Fruit fly (Drosophila melanogaster) whole organism, embryonic: ENCODE results near the gene Pex11c.

Experiments
- ATbp ChIP-seq: fragments of 200-800 bp; sonication (Bioruptor generic); optimal IDR thresholded peaks from 2 replicates; lab custom pipeline; 2017; ENCODE audit warnings: missing biosample characterization, mild to moderate bottlenecking, missing genetic modification characterization, missing genetic modification reagents
- Atf-2 ChIP-seq: fragments of 200-800 bp; sonication (Bioruptor generic); optimal IDR thresholded peaks from 2 replicates; lab custom pipeline; 2016; ENCODE audit warnings: missing biosample characterization, missing genetic modification characterization
- Blimp-1 ChIP-seq: fragments of 200-800 bp; sonication (Bioruptor generic); optimal IDR thresholded peaks from 3 replicates; lab custom pipeline; 2018; ENCODE audit warnings: missing biosample characterization, missing genetic modification characterization, mild to moderate bottlenecking, moderate library complexity, missing genetic modification reagents
- CG11398 ChIP-seq: fragments of 200-800 bp; sonication (Bioruptor generic); optimal IDR thresholded peaks from 2 replicates; lab custom pipeline; 2016; ENCODE audit warnings: missing biosample characterization, missing genetic modification characterization
- CG14965 ChIP-seq: fragments of 200-800 bp; sonication (Bioruptor generic); optimal IDR thresholded peaks from 2 replicates; lab custom pipeline; 2016; ENCODE audit warnings: missing biosample characterization, missing genetic modification characterization, borderline replicate concordance
- CG1603 ChIP-seq: fragments of 200-800 bp; sonication (Bioruptor generic); optimal IDR thresholded peaks from 2 replicates; lab custom pipeline; 2019; ENCODE audit warnings: missing biosample characterization, mild to moderate bottlenecking, missing genetic modification characterization, moderate library complexity
- CG17186 ChIP-seq: fragments of 200-800 bp; sonication (Bioruptor generic); optimal IDR thresholded peaks from 3 replicates; lab custom pipeline; 2017; ENCODE audit warnings: missing biosample characterization, missing genetic modification reagents, missing genetic modification characterization
- CG1792 ChIP-seq: fragments of 200-800 bp; sonication (Bioruptor generic); optimal IDR thresholded peaks from 2 replicates; lab custom pipeline; 2016; ENCODE audit warnings: missing biosample characterization, missing genetic modification characterization
- CG18619 ChIP-seq: fragments of 200-800 bp; sonication (Bioruptor generic); optimal IDR thresholded peaks from 3 replicates; lab custom pipeline; 2017; ENCODE audit warnings: missing biosample characterization, mild to moderate bottlenecking, missing genetic modification characterization
- CG18764 ChIP-seq: fragments of 200-800 bp; sonication (Bioruptor generic); optimal IDR thresholded peaks from 3 replicates; lab custom pipeline; 2016; ENCODE audit warnings: missing biosample characterization, missing genetic modification characterization
- CG2120 ChIP-seq: fragments of 200-800 bp; sonication (Bioruptor generic); optimal IDR thresholded peaks from 3 replicates; lab custom pipeline; 2016; ENCODE audit warnings: missing biosample characterization, missing genetic modification characterization
- CG2129 ChIP-seq: fragments of 200-800 bp; sonication (Bioruptor generic); IDR thresholded peaks from 2 replicates; pipeline ENCODE4 v1.3.6; 2022; ENCODE audit warnings: missing biosample characterization, missing genetic modification characterization; ENCODE audit not compliant: partially characterized antibody
- CG2889 ChIP-seq: fragments of 200-800 bp; sonication (Bioruptor generic); IDR thresholded peaks from 3 replicates; pipeline ENCODE4 v1.3.6; 2022; ENCODE audit warnings: missing biosample characterization, missing genetic modification characterization
- CG30020 ChIP-seq: fragments of 200-800 bp; optimal IDR thresholded peaks from 2 replicates; lab custom pipeline; 2019; ENCODE audit warnings: missing biosample characterization, mild to moderate bottlenecking, missing genetic modification characterization, moderate library complexity
- CG3726 ChIP-seq: fragments of 200-800 bp; sonication (Bioruptor generic); IDR thresholded peaks from 3 replicates; pipeline ENCODE4, ENCODE4 v1.3.6; 2022; ENCODE audit warnings: missing biosample characterization, missing genetic modification characterization
- CG4404 ChIP-seq: fragments of 200-800 bp; sonication (Bioruptor generic); IDR thresholded peaks from 2 replicates; pipeline ENCODE4 v1.3.6; 2022; ENCODE audit warnings: missing biosample characterization, missing genetic modification characterization
- CG5245 ChIP-seq: fragments of 200-800 bp; sonication (Bioruptor generic); optimal IDR thresholded peaks from 3 replicates; lab custom pipeline; 2016; ENCODE audit warnings: missing biosample characterization, missing genetic modification characterization
- CG6654 ChIP-seq: fragments of 200-800 bp; sonication (Bioruptor generic); optimal IDR thresholded peaks from 2 replicates; lab custom pipeline; 2017; ENCODE audit warnings: missing biosample characterization, mild to moderate bottlenecking, missing genetic modification characterization
- CG7357 ChIP-seq: fragments of 200-800 bp; sonication (Bioruptor generic); IDR thresholded peaks from 3 replicates; pipeline ENCODE4 v1.3.6; 2022; ENCODE audit warnings: missing biosample characterization, missing genetic modification characterization
- CG9797 ChIP-seq: fragments of 200-800 bp; sonication (Bioruptor generic); optimal IDR thresholded peaks from 3 replicates; lab custom pipeline; 2018; ENCODE audit warnings: missing biosample characterization, mild to moderate bottlenecking, missing genetic modification characterization
- Camta ChIP-seq: fragments of 200-800 bp; sonication (Bioruptor generic); optimal IDR thresholded peaks from 2 replicates; lab custom pipeline; 2016; ENCODE audit warnings: missing biosample characterization, missing genetic modification characterization
- HLHmδ ChIP-seq: fragments of 200-800 bp; sonication (Bioruptor generic); optimal IDR thresholded peaks from 2 replicates; lab custom pipeline; 2018; ENCODE audit warnings: missing biosample characterization, mild to moderate bottlenecking, missing genetic modification characterization, moderate library complexity
- Hmx ChIP-seq: fragments of 200-800 bp; sonication (Bioruptor generic); optimal IDR thresholded peaks from 2 replicates; lab custom pipeline; 2016; ENCODE audit warnings: missing biosample characterization, missing genetic modification characterization
- NC2β ChIP-seq: fragments of 200-800 bp; sonication (Bioruptor generic); optimal IDR thresholded peaks from 2 replicates; lab custom pipeline; 2016; ENCODE audit warnings: missing biosample characterization, missing genetic modification characterization
- Nf-YA ChIP-seq: fragments of 200-800 bp; sonication (Bioruptor generic); IDR thresholded peaks from 2 replicates; pipeline ENCODE4 v1.3.6; 2022; ENCODE audit warnings: missing biosample characterization, missing genetic modification characterization
- Sry-β ChIP-seq: fragments of 200-800 bp; sonication (Bioruptor generic); optimal IDR thresholded peaks from 2 replicates; lab custom pipeline; 2018; ENCODE audit warnings: missing biosample characterization, mild to moderate bottlenecking, missing genetic modification characterization, moderate library complexity
- Stat92E ChIP-seq, 3 experiments: fragments of >200 bp in 2 of 3; fragments of 200-800 bp in 1 of 3; sonication (Bioruptor generic) in 1 of 3; optimal IDR thresholded peaks; 2 replicates each; lab custom pipeline; 2017 to 2019; ENCODE audit warnings: missing biosample characterization in 3 of 3, missing genetic modification characterization in 3 of 3, mild to moderate bottlenecking in 1 of 3, moderate library complexity in 1 of 3
- bbx ChIP-seq: fragments of 200-800 bp; sonication (Bioruptor generic); IDR thresholded peaks from 2 replicates; pipeline ENCODE4 v1.3.6; 2022; ENCODE audit warnings: missing biosample characterization, missing genetic modification characterization; ENCODE audit not compliant: partially characterized antibody
- bigmax ChIP-seq: fragments of 200-800 bp; sonication (Bioruptor generic); optimal IDR thresholded peaks from 2 replicates; lab custom pipeline; 2018; ENCODE audit warnings: missing biosample characterization, mild to moderate bottlenecking, missing genetic modification characterization
- corto ChIP-seq: fragments of 200-800 bp; sonication (Bioruptor generic); optimal IDR thresholded peaks from 2 replicates; lab custom pipeline; 2016; ENCODE audit warnings: missing biosample characterization, mild to moderate bottlenecking, missing genetic modification characterization, moderate library complexity
- croc ChIP-seq: fragments of 200-800 bp; sonication (Bioruptor generic); conservative IDR thresholded peaks from 3 replicates; pipeline ENCODE4 v1.3.6; 2022; ENCODE audit warnings: missing biosample characterization, missing genetic modification characterization
- dimm ChIP-seq: fragments of 200-800 bp; sonication (Bioruptor generic); IDR thresholded peaks from 2 replicates; pipeline ENCODE4 v1.3.6; 2022; ENCODE audit warnings: missing biosample characterization, missing genetic modification characterization
- fd102C ChIP-seq: fragments of 200-800 bp; sonication (Bioruptor generic); optimal IDR thresholded peaks from 2 replicates; lab custom pipeline; 2018; ENCODE audit warnings: missing biosample characterization, mild to moderate bottlenecking, missing genetic modification characterization, moderate library complexity
- fu2 ChIP-seq: fragments of 200-800 bp; sonication (Bioruptor generic); optimal IDR thresholded peaks from 2 replicates; lab custom pipeline; 2016; ENCODE audit warnings: missing biosample characterization, missing genetic modification characterization
- gem ChIP-seq: fragments of 200-800 bp; sonication (Bioruptor generic); optimal IDR thresholded peaks from 2 replicates; lab custom pipeline; 2019; ENCODE audit warnings: missing biosample characterization, mild to moderate bottlenecking, missing genetic modification characterization, moderate library complexity
- grau ChIP-seq: fragments of 200-800 bp; optimal IDR thresholded peaks from 3 replicates; lab custom pipeline; 2019; ENCODE audit warnings: missing biosample characterization, mild to moderate bottlenecking, missing genetic modification characterization, moderate library complexity
- hbn ChIP-seq: fragments of 200-800 bp; sonication (Bioruptor generic); IDR thresholded peaks from 2 replicates; pipeline ENCODE4 v1.3.6; 2022; ENCODE audit warnings: missing biosample characterization, missing genetic modification characterization; ENCODE audit not compliant: partially characterized antibody
- hth ChIP-seq: fragments of >200 bp; optimal IDR thresholded peaks from 2 replicates; lab custom pipeline; 2017; ENCODE audit warnings: inconsistent platforms
- lab ChIP-seq: fragments of 200-800 bp; sonication (Bioruptor generic); optimal IDR thresholded peaks from 3 replicates; lab custom pipeline; 2017; ENCODE audit warnings: missing biosample characterization, missing genetic modification characterization, mild to moderate bottlenecking, moderate library complexity, missing genetic modification reagents
- p53 ChIP-seq: fragments of 200-800 bp; sonication (Bioruptor generic); optimal IDR thresholded peaks from 2 replicates; lab custom pipeline; 2016; ENCODE audit warnings: missing biosample characterization, missing genetic modification characterization
- prd ChIP-seq, 3 experiments: fragments of >200 bp in 2 of 3; fragments of 200-800 bp in 1 of 3; sonication (Bioruptor generic) in 1 of 3; optimal IDR thresholded peaks in 2 of 3; IDR thresholded peaks in 1 of 3; 2 replicates in 2 of 3; 3 replicates in 1 of 3; pipeline versions ENCODE4 v1.3.6 to Lab custom; 2017 to 2022; ENCODE audit warnings: missing biosample characterization in 1 of 3, missing genetic modification characterization in 1 of 3
- rib ChIP-seq: fragments of 200-800 bp; sonication (Bioruptor generic); IDR thresholded peaks from 2 replicates; pipeline ENCODE4 v1.3.6; 2022; ENCODE audit warnings: missing biosample characterization, missing genetic modification characterization
- ro ChIP-seq: fragments of 200-800 bp; sonication (Bioruptor generic); IDR thresholded peaks from 2 replicates; pipeline ENCODE4 v1.3.6; 2022; ENCODE audit warnings: missing biosample characterization, missing genetic modification characterization
- schlank ChIP-seq: fragments of 200-800 bp; sonication (Bioruptor generic); optimal IDR thresholded peaks from 2 replicates; lab custom pipeline; 2018; ENCODE audit warnings: missing biosample characterization, mild to moderate bottlenecking, missing genetic modification characterization
- slou ChIP-seq: fragments of 200-800 bp; sonication (Bioruptor generic); optimal IDR thresholded peaks from 3 replicates; lab custom pipeline; 2016; ENCODE audit warnings: missing biosample characterization, missing genetic modification characterization
- sna ChIP-seq: fragments of 200-800 bp; sonication (Bioruptor generic); IDR thresholded peaks from 2 replicates; pipeline ENCODE4 v1.3.6; 2022; ENCODE audit warnings: missing biosample characterization, missing genetic modification characterization; ENCODE audit not compliant: partially characterized antibody
- tin ChIP-seq: fragments of 200-800 bp; sonication (Bioruptor generic); optimal IDR thresholded peaks from 3 replicates; lab custom pipeline; 2016; ENCODE audit warnings: missing biosample characterization, missing genetic modification characterization
- tna ChIP-seq: fragments of 200-800 bp; sonication (Bioruptor generic); IDR thresholded peaks from 2 replicates; pipeline ENCODE4 v1.3.6; 2022; ENCODE audit warnings: missing biosample characterization, missing genetic modification characterization; ENCODE audit not compliant: partially characterized antibody
- zen ChIP-seq: fragments of 200-800 bp; sonication (Bioruptor generic); optimal IDR thresholded peaks from 3 replicates; lab custom pipeline; 2018; ENCODE audit warnings: missing biosample characterization, mild to moderate bottlenecking, missing genetic modification characterization, moderate library complexity

Pex11c gene

DNA sequence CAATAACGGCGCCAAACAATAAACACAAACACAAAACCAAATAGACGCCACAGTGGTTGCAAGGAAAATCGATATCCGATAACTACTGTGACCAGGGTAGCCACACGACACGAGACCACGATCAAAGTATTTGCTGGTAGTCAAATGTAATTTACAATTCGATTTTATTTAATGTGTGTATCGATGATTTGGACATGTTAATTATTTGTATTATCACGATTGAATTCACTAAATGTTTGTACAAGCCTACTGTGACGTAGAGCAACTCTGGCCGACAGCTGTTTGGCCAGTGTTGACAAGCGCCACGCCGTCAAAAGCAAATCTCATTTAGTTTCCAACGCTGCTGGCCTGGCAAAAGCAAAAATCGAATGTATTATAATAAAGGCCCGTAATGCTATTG, 6.9 kb upstream of the Pex11c start, which contains the start of the genes Rad60 and EloA (continued):
- TF ChIP-seq CG2129 (GFP tag; lab: Robert Waterston, UW) (0 out of 2 replicates have a peak, but pooled peaks have one; percentile 34), HLHmδ (GFP tag; lab: Kevin White, UChicago) (no peak), ATbp (GFP tag; lab: Kevin White, UChicago) (peak; percentile 18), p53 (GFP tag; lab: Kevin White, UChicago) (peak; percentile 58), fd102C (no peak), tin (GFP tag; lab: Kevin White, UChicago) (peak; percentile 79), CG11398 (GFP tag; lab: Kevin White, UChicago) (peak; percentile 85), tna (peak; percentile 44; the same call in 1 of the 2 replicates), hth (no peak), Nf-YA (GFP tag; lab: Robert Waterston, UW) (no peak), Camta (GFP tag; lab: Kevin White, UChicago) (peak; percentile 83), Blimp-1 (GFP tag; lab: Kevin White, UChicago) (peak; percentile 61), CG17186 (peak; percentile 83), hbn (GFP tag; lab: Robert Waterston, UW) (peak; percentile 55; the same call in 1 of the 2 replicates), corto (GFP tag; lab: Kevin White, UChicago) (peak; percentile 1), gem (peak; percentile 79), schlank (tag; lab: Kevin White, UChicago) (peak; percentile 44), CG14965 (GFP tag; lab: Kevin White, UChicago) (peak; percentile 38), CG18619 (GFP tag; lab: Kevin White, UChicago) (peak; percentile 51), rib (0 out of 2 replicates have a peak, but pooled peaks have one; percentile 9), CG18764 (GFP tag; lab: Kevin White, UChicago) (peak; percentile 71), CG1792 (GFP tag; lab: Kevin White, UChicago) (peak; percentile 73), Hmx (GFP tag; lab: Kevin White, UChicago) (peak; percentile 20), CG5245 (GFP tag; lab: Kevin White, UChicago) (peak; percentile 73), CG4404 (GFP tag; lab: Robert Waterston, UW) (peak; percentile 51), Sry-β (GFP tag; lab: Kevin White, UChicago) (peak; percentile 69), bbx (GFP tag; lab: Robert Waterston, UW) (peak; percentile 72), croc (GFP tag; lab: Robert Waterston, UW) (no peak), Stat92E (GFP tag; optimal IDR thresholded peaks at IDR 0.05; lab: Kevin White, UChicago) (peak in 1 of 3 experiments; percentile 68), dimm (GFP tag; lab: Robert Waterston, UW) (no peak), slou (GFP tag; lab: Kevin White, UChicago) (peak; percentile 31), Atf-2 (peak; percentile 83), grau (tag; lab: Kevin White, UChicago) (peak; percentile 71), CG9797 (GFP tag; lab: Kevin White, UChicago) (peak; percentile 51), CG3726 (no peak), ro (GFP tag; lab: Robert Waterston, UW) (0 out of 2 replicates have a peak, but pooled peaks have one; percentile 9), zen (tag; lab: Kevin White, UChicago) (peak; percentile 83), CG7357 (GFP tag; lab: Robert Waterston, UW) (no peak), CG2120 (GFP tag; lab: Kevin White, UChicago) (peak; percentile 90), sna (GFP tag; lab: Robert Waterston, UW) (peak; percentile 89), NC2β (GFP tag; lab: Kevin White, UChicago) (peak; percentile 81), CG1603 (peak; percentile 94), CG2889 (GFP tag; lab: Robert Waterston, UW) (0 out of 3 replicates have a peak, but pooled peaks have one; percentile 45), fu2 (peak; percentile 82), CG6654 (peak; percentile 36), bigmax (GFP tag; lab: Kevin White, UChicago) (no peak), CG30020 (tag; lab: Kevin White, UChicago) (peak; percentile 65), lab (GFP tag; lab: Kevin White, UChicago) (peak; percentile 83), prd (optimal IDR thresholded peaks at IDR 0.05; lab: Kevin White, UChicago) (no peak), prd (GFP tag; IDR thresholded peaks at IDR 0.05; lab: Robert Waterston, UW) (peak; percentile 55; the same call in 2 of the 3 replicates)
